Fruit fly (Drosophila melanogaster) whole organism, embryonic: Measurements from ENCODE around the gene dj-1beta.

Experiments
- Bgb ChIP-seq: fragments of 200-800 bp; sonication (Bioruptor generic); IDR thresholded peaks from 2 replicates; pipeline ENCODE4 v1.3.6; 2022; ENCODE audit warnings: missing biosample characterization, missing genetic modification characterization; ENCODE audit not compliant: partially characterized antibody
- CG11504 ChIP-seq: fragments of 200-800 bp; sonication (Bioruptor generic); optimal IDR thresholded peaks from 3 replicates; lab custom pipeline; 2019; ENCODE audit warnings: missing biosample characterization, mild to moderate bottlenecking, missing genetic modification characterization, moderate library complexity
- CG11560 ChIP-seq: fragments of 200-800 bp; sonication (Bioruptor generic); IDR thresholded peaks from 3 replicates; pipeline ENCODE4 v1.3.6; 2022; ENCODE audit warnings: missing biosample characterization, missing genetic modification characterization
- CG11696 ChIP-seq: fragments of 200-800 bp; sonication (Bioruptor generic); IDR thresholded peaks from 2 replicates; pipeline ENCODE4 v1.3.6; 2022; ENCODE audit warnings: missing biosample characterization, missing genetic modification characterization
- CG12155 ChIP-seq: fragments of 200-800 bp; sonication (Bioruptor generic); optimal IDR thresholded peaks from 3 replicates; lab custom pipeline; 2016; ENCODE audit warnings: missing biosample characterization, missing genetic modification characterization
- CG14441 ChIP-seq: fragments of 200-800 bp; sonication (Bioruptor generic); IDR thresholded peaks from 2 replicates; pipeline ENCODE4 v1.3.6; 2022; ENCODE audit warnings: missing biosample characterization, missing genetic modification characterization
- CG15601 ChIP-seq: fragments of 200-800 bp; sonication (Bioruptor generic); optimal IDR thresholded peaks from 3 replicates; lab custom pipeline; 2019; ENCODE audit warnings: missing biosample characterization, mild to moderate bottlenecking, missing genetic modification characterization, moderate library complexity
- CG15696 ChIP-seq: fragments of 200-800 bp; sonication (Bioruptor generic); optimal IDR thresholded peaks from 2 replicates; lab custom pipeline; 2019; ENCODE audit warnings: missing biosample characterization, mild to moderate bottlenecking, missing genetic modification characterization, moderate library complexity
- CG17359 ChIP-seq: fragments of 200-800 bp; sonication (Bioruptor generic); optimal IDR thresholded peaks from 3 replicates; lab custom pipeline; 2018; ENCODE audit warnings: missing biosample characterization, mild to moderate bottlenecking, missing genetic modification characterization, moderate library complexity
- CG17612 ChIP-seq: fragments of 200-800 bp; sonication (Bioruptor generic); IDR thresholded peaks from 2 replicates; pipeline ENCODE4 v1.3.6; 2022; ENCODE audit warnings: missing biosample characterization, missing genetic modification characterization
- CG17912 ChIP-seq: fragments of 200-800 bp; sonication (Bioruptor generic); optimal IDR thresholded peaks from 2 replicates; lab custom pipeline; 2018; ENCODE audit warnings: missing biosample characterization, mild to moderate bottlenecking, missing genetic modification characterization
- CG18599 ChIP-seq: fragments of 200-800 bp; sonication (Bioruptor generic); optimal IDR thresholded peaks from 3 replicates; lab custom pipeline; 2017; ENCODE audit warnings: missing biosample characterization, missing genetic modification characterization, mild to moderate bottlenecking, moderate library complexity, missing genetic modification reagents
- CG31388 ChIP-seq: fragments of 200-800 bp; sonication (Bioruptor generic); optimal IDR thresholded peaks from 2 replicates; lab custom pipeline; 2016; ENCODE audit warnings: missing biosample characterization, missing genetic modification characterization
- CG3847 ChIP-seq: fragments of 200-800 bp; sonication (Bioruptor generic); IDR thresholded peaks from 2 replicates; pipeline ENCODE4 v1.3.6; 2022; ENCODE audit warnings: missing biosample characterization, missing genetic modification characterization
- CG5953 ChIP-seq: fragments of 200-800 bp; sonication (Bioruptor generic); IDR thresholded peaks from 2 replicates; pipeline ENCODE4 v1.3.6; 2022; ENCODE audit warnings: missing biosample characterization, missing genetic modification characterization
- CG6813 ChIP-seq: fragments of 200-800 bp; sonication (Bioruptor generic); optimal IDR thresholded peaks from 2 replicates; lab custom pipeline; 2017; ENCODE audit warnings: missing biosample characterization, missing genetic modification characterization, mild to moderate bottlenecking, moderate library complexity, missing genetic modification reagents
- CG7372 ChIP-seq: fragments of 200-800 bp; sonication (Bioruptor generic); IDR thresholded peaks from 2 replicates; pipeline ENCODE4 v1.3.6; 2022; ENCODE audit warnings: missing biosample characterization, missing genetic modification characterization
- CG7556 ChIP-seq: fragments of 200-800 bp; sonication (Bioruptor generic); optimal IDR thresholded peaks from 2 replicates; lab custom pipeline; 2017; ENCODE audit warnings: missing biosample characterization, mild to moderate bottlenecking, missing genetic modification characterization
- CG8765 ChIP-seq: fragments of 200-800 bp; sonication (Bioruptor generic); IDR thresholded peaks from 2 replicates; pipeline ENCODE4 v1.3.6; 2022; ENCODE audit warnings: missing biosample characterization, missing genetic modification characterization
- CG9215 ChIP-seq: fragments of 200-800 bp; sonication (Bioruptor generic); IDR thresholded peaks from 2 replicates; pipeline ENCODE4 v1.3.6; 2022; ENCODE audit warnings: missing biosample characterization, missing genetic modification characterization
- CoRest ChIP-seq: fragments of 200-800 bp; sonication (Bioruptor generic); optimal IDR thresholded peaks from 3 replicates; lab custom pipeline; 2018; ENCODE audit warnings: missing biosample characterization, mild to moderate bottlenecking, missing genetic modification characterization, moderate library complexity
- Dad ChIP-seq: fragments of 200-800 bp; sonication (Bioruptor generic); optimal IDR thresholded peaks from 3 replicates; lab custom pipeline; 2016; ENCODE audit warnings: missing biosample characterization, missing genetic modification characterization
- Dll ChIP-seq: fragments of 200-800 bp; sonication (Bioruptor generic); IDR thresholded peaks from 4 replicates; pipeline ENCODE4 v1.3.6; 2022; ENCODE audit warnings: missing biosample characterization, missing genetic modification characterization; ENCODE audit not compliant: partially characterized antibody
- HLH4C ChIP-seq: fragments of 200-800 bp; sonication (Bioruptor generic); IDR thresholded peaks from 3 replicates; pipeline ENCODE4 v1.3.6; 2022; ENCODE audit warnings: missing biosample characterization, missing genetic modification characterization; ENCODE audit not compliant: partially characterized antibody
- Jarid2 ChIP-seq: fragments of 200-800 bp; sonication (Bioruptor generic); optimal IDR thresholded peaks from 3 replicates; lab custom pipeline; 2017; ENCODE audit warnings: mild to moderate bottlenecking, missing biosample characterization, missing genetic modification reagents, missing genetic modification characterization
- NK7.1 ChIP-seq: fragments of 200-800 bp; sonication (Bioruptor generic); optimal IDR thresholded peaks from 3 replicates; lab custom pipeline; 2016; ENCODE audit warnings: missing biosample characterization, missing genetic modification characterization
- NfI ChIP-seq: fragments of 200-800 bp; sonication (Bioruptor generic); optimal IDR thresholded peaks from 3 replicates; lab custom pipeline; 2018; ENCODE audit warnings: missing biosample characterization, mild to moderate bottlenecking, missing genetic modification characterization, moderate library complexity
- ara ChIP-seq: fragments of 200-800 bp; sonication (Bioruptor generic); IDR thresholded peaks from 2 replicates; pipeline ENCODE4 v1.3.6; 2022; ENCODE audit warnings: missing biosample characterization, missing genetic modification characterization
- cad ChIP-seq: fragments of >200 bp; optimal IDR thresholded peaks from 2 replicates; lab custom pipeline; 2017; ENCODE audit warnings: missing biosample characterization, missing genetic modification characterization
- chif ChIP-seq, 2 experiments: fragments of 200-800 bp; sonication (Bioruptor generic); optimal IDR thresholded peaks; 3 replicates each; lab custom pipeline; 2016; ENCODE audit warnings: missing biosample characterization in 2 of 2, missing genetic modification characterization in 2 of 2
- corto ChIP-seq: fragments of 200-800 bp; sonication (Bioruptor generic); optimal IDR thresholded peaks from 2 replicates; lab custom pipeline; 2016; ENCODE audit warnings: missing biosample characterization, mild to moderate bottlenecking, missing genetic modification characterization, moderate library complexity
- croc ChIP-seq: fragments of 200-800 bp; sonication (Bioruptor generic); conservative IDR thresholded peaks from 3 replicates; pipeline ENCODE4 v1.3.6; 2022; ENCODE audit warnings: missing biosample characterization, missing genetic modification characterization
- crol ChIP-seq: fragments of 200-800 bp; sonication (Bioruptor generic); IDR thresholded peaks from 2 replicates; pipeline ENCODE4 v1.3.6; 2022; ENCODE audit warnings: missing biosample characterization, missing genetic modification characterization
- danr ChIP-seq: fragments of 200-800 bp; sonication (Bioruptor generic); IDR thresholded peaks from 2 replicates; pipeline ENCODE4 v1.3.6; 2022; ENCODE audit warnings: missing biosample characterization, missing genetic modification characterization
- esg ChIP-seq: fragments of 200-800 bp; sonication (Bioruptor generic); conservative IDR thresholded peaks from 2 replicates; pipeline ENCODE4 v1.3.6; 2022; ENCODE audit warnings: missing biosample characterization, missing genetic modification characterization
- hb ChIP-seq: fragments of 200-800 bp; sonication (Bioruptor generic); IDR thresholded peaks from 3 replicates; pipeline ENCODE4 v1.3.6; 2022; ENCODE audit warnings: missing biosample characterization, missing genetic modification characterization; ENCODE audit not compliant: partially characterized antibody
- lov ChIP-seq, 2 experiments: fragments of 200-800 bp in 1 of 2; fragments of >200 bp in 1 of 2; sonication (Bioruptor generic) in 1 of 2; IDR thresholded peaks in 1 of 2; optimal IDR thresholded peaks in 1 of 2; 2 replicates in 1 of 2; 3 replicates in 1 of 2; pipeline versions ENCODE4 v1.3.6 to Lab custom; 2017 to 2022; ENCODE audit warnings: missing biosample characterization in 1 of 2, missing genetic modification characterization in 1 of 2
- oc ChIP-seq: fragments of 200-800 bp; sonication (Bioruptor generic); optimal IDR thresholded peaks from 2 replicates; lab custom pipeline; 2018; ENCODE audit warnings: missing biosample characterization, mild to moderate bottlenecking, missing genetic modification characterization, moderate library complexity
- pho ChIP-seq: fragments of 200-800 bp; sonication (Bioruptor generic); optimal IDR thresholded peaks from 2 replicates; lab custom pipeline; 2016; ENCODE audit warnings: missing biosample characterization, missing genetic modification characterization
- scrt ChIP-seq: fragments of 200-800 bp; sonication (Bioruptor generic); optimal IDR thresholded peaks from 2 replicates; lab custom pipeline; 2018; ENCODE audit warnings: missing biosample characterization, mild to moderate bottlenecking, missing genetic modification characterization, moderate library complexity
- shn ChIP-seq: fragments of 200-800 bp; sonication (Bioruptor generic); optimal IDR thresholded peaks from 3 replicates; lab custom pipeline; 2016; ENCODE audit warnings: missing biosample characterization, missing genetic modification characterization
- sisA ChIP-seq: fragments of 200-800 bp; sonication (Bioruptor generic); IDR thresholded peaks from 2 replicates; pipeline ENCODE4 v1.3.6; 2022; ENCODE audit warnings: missing biosample characterization, missing genetic modification characterization
- slou ChIP-seq: fragments of 200-800 bp; sonication (Bioruptor generic); optimal IDR thresholded peaks from 3 replicates; lab custom pipeline; 2016; ENCODE audit warnings: missing biosample characterization, missing genetic modification characterization
- ssp ChIP-seq: fragments of 200-800 bp; sonication (Bioruptor generic); IDR thresholded peaks from 2 replicates; pipeline ENCODE4 v1.3.6; 2022; ENCODE audit warnings: missing biosample characterization, missing genetic modification characterization
- sug ChIP-seq: fragments of 200-800 bp; optimal IDR thresholded peaks from 2 replicates; lab custom pipeline; 2019; ENCODE audit warnings: missing biosample characterization, mild to moderate bottlenecking, missing genetic modification characterization, moderate library complexity
- trem ChIP-seq: fragments of 200-800 bp; optimal IDR thresholded peaks from 3 replicates; lab custom pipeline; 2019; ENCODE audit warnings: missing biosample characterization, mild to moderate bottlenecking, missing genetic modification characterization, moderate library complexity
- twi ChIP-seq: fragments of 200-800 bp; optimal IDR thresholded peaks from 2 replicates; lab custom pipeline; 2019; ENCODE audit warnings: missing biosample characterization, mild to moderate bottlenecking, missing genetic modification characterization, moderate library complexity
- wek ChIP-seq: fragments of 200-800 bp; sonication (Bioruptor generic); optimal IDR thresholded peaks from 3 replicates; lab custom pipeline; 2018; ENCODE audit warnings: missing biosample characterization, mild to moderate bottlenecking, missing genetic modification characterization, moderate library complexity
- zen2 ChIP-seq: fragments of 200-800 bp; sonication (Bioruptor generic); IDR thresholded peaks from 3 replicates; pipeline ENCODE4 v1.3.6; 2022; ENCODE audit warnings: missing biosample characterization, missing genetic modification characterization; ENCODE audit not compliant: partially characterized antibody

dj-1beta gene

dm6 chr3R:30789363-30789762 is 17.6 kb upstream of the dj-1beta start (continued):
- TF ChIP-seq NK7.1 (no peak), CG7556 (GFP tag; lab: Kevin White, UChicago) (peak; percentile 34), CG3847 (peak; percentile 68), CG15696 (tag; lab: Kevin White, UChicago) (no peak), chif (GFP tag; optimal IDR thresholded peaks at IDR 0.05; lab: Kevin White, UChicago) (peak in 1 of 2 experiments; percentile 7), CG18599 (no peak), CG17912 (GFP tag; lab: Kevin White, UChicago) (no peak), CG6813 (GFP tag; lab: Kevin White, UChicago) (peak; percentile 0), Bgb (peak; percentile 75), hb (GFP tag; lab: Robert Waterston, UW) (0 out of 3 replicates have a peak, but pooled peaks have one; percentile 8), CG14441 (peak; percentile 81), pho (GFP tag; lab: Kevin White, UChicago) (peak; percentile 0), CG9215 (no peak), NfI (GFP tag; lab: Kevin White, UChicago) (no peak), danr (GFP tag; lab: Robert Waterston, UW) (peak; percentile 17; the same call in 1 of the 2 replicates), cad (GFP tag; lab: Kevin White, UChicago) (no peak), sug (tag; lab: Kevin White, UChicago) (peak; percentile 31), CG5953 (GFP tag; lab: Robert Waterston, UW) (peak; percentile 83), wek (GFP tag; lab: Kevin White, UChicago) (no peak), CG17612 (no peak), CoRest (peak; percentile 5), CG15601 (peak; percentile 5), corto (GFP tag; lab: Kevin White, UChicago) (no peak), Dll (GFP tag; lab: Robert Waterston, UW) (peak; percentile 51; the same call in 2 of the 4 replicates), scrt (no peak), trem (tag; lab: Kevin White, UChicago) (peak; percentile 38), zen2 (GFP tag; lab: Robert Waterston, UW) (peak; percentile 49), lov (optimal IDR thresholded peaks at IDR 0.05; lab: Kevin White, UChicago) (no peak), lov (GFP tag; IDR thresholded peaks at IDR 0.05; lab: Robert Waterston, UW) (peak; percentile 75; the same call in 1 of the 3 replicates), CG12155 (GFP tag; lab: Kevin White, UChicago) (no peak), HLH4C (GFP tag; lab: Robert Waterston, UW) (peak; percentile 12; the same call in 1 of the 3 replicates), CG7372 (peak; percentile 68), Jarid2 (no peak), CG31388 (GFP tag; lab: Kevin White, UChicago) (no peak), ssp (peak; percentile 54), CG11696 (GFP tag; lab: Robert Waterston, UW) (peak; percentile 62; the same call in 1 of the 2 replicates), CG11560 (peak; percentile 100), shn (GFP tag; lab: Kevin White, UChicago) (no peak), twi (tag; lab: Kevin White, UChicago) (no peak), Dad (peak; percentile 52), CG11504 (tag; lab: Kevin White, UChicago) (no peak), ara (GFP tag; lab: Robert Waterston, UW) (peak; percentile 76; the same call in 1 of the 2 replicates), oc (tag; lab: Kevin White, UChicago) (no peak), slou (GFP tag; lab: Kevin White, UChicago) (no peak), sisA (GFP tag; lab: Robert Waterston, UW) (peak; percentile 57; the same call in 1 of the 2 replicates), CG8765 (GFP tag; lab: Robert Waterston, UW) (peak; percentile 45; the same call in 1 of the 2 replicates), CG17359 (tag; lab: Kevin White, UChicago) (peak; percentile 46), croc (GFP tag; lab: Robert Waterston, UW) (peak; percentile 39; the same call in 2 of the 3 replicates), esg (GFP tag; lab: Robert Waterston, UW) (peak; percentile 61), crol (GFP tag; lab: Robert Waterston, UW) (no peak)
